Fruit fly (Drosophila melanogaster): Measurements from ENCODE around the gene CG42675.

dm6 chr3R:5797709-5798108 lies 15.7 kb upstream of the CG42675 start:
- TF ChIP-seq psq (optimal IDR thresholded peaks at IDR 0.05): no peak
- TF ChIP-seq CG8478 (optimal IDR thresholded peaks at IDR 0.05): no peak

Measured in whole organism.